Worm (Caenorhabditis elegans) whole organism, L2 larva: ENCODE results near the gene gpdh-2.

ENCODE experiments used
- C34F6.9 ChIP-seq: fragments of 150-350 bp; optimal IDR thresholded peaks from 2 replicates; lab custom pipeline; 2014; ENCODE audit warnings: missing biosample characterization, missing genetic modification characterization
- F13H6.1 ChIP-seq: sonication (generic microtip); optimal IDR thresholded peaks from 2 replicates; lab custom pipeline; 2016; ENCODE audit warnings: missing genetic modification characterization, missing compliant biosample characterization
- R02D3.7 ChIP-seq: fragments of 150-350 bp; optimal IDR thresholded peaks from 2 replicates; lab custom pipeline; 2014; ENCODE audit warnings: missing biosample characterization, missing genetic modification characterization
- Y55F3AM.14 ChIP-seq: fragments of 200-800 bp; sonication (Bioruptor generic); optimal IDR thresholded peaks from 2 replicates; lab custom pipeline; 2018; ENCODE audit warnings: mild to moderate bottlenecking, missing genetic modification characterization, missing compliant biosample characterization
- ZK546.5 ChIP-seq: sonication (generic microtip); optimal IDR thresholded peaks from 2 replicates; lab custom pipeline; 2017; ENCODE audit warnings: missing biosample characterization, missing genetic modification characterization
- alr-1 ChIP-seq: fragments of 150-350 bp; optimal IDR thresholded peaks from 2 replicates; lab custom pipeline; 2014; ENCODE audit warnings: missing biosample characterization, missing genetic modification characterization
- aly-2 ChIP-seq: fragments of 150-350 bp; optimal IDR thresholded peaks from 2 replicates; lab custom pipeline; 2014; ENCODE audit warnings: missing biosample characterization, missing genetic modification characterization
- ama-1 ChIP-seq: fragments of 150-350 bp; optimal IDR thresholded peaks from 2 replicates; lab custom pipeline; 2018; ENCODE audit warnings: inconsistent platforms
- blmp-1 ChIP-seq: sonication (generic microtip); optimal IDR thresholded peaks from 2 replicates; lab custom pipeline; 2017; ENCODE audit warnings: missing genetic modification characterization, mild to moderate bottlenecking, missing compliant biosample characterization, antibody characterized with exemption, moderate library complexity; ENCODE audit not compliant: insufficient read depth
- ceh-16 ChIP-seq: fragments of 150-350 bp; optimal IDR thresholded peaks from 2 replicates; lab custom pipeline; 2014; ENCODE audit warnings: missing biosample characterization, missing genetic modification characterization
- ceh-82 ChIP-seq: fragments of 150-350 bp; optimal IDR thresholded peaks from 2 replicates; lab custom pipeline; 2014; ENCODE audit warnings: missing biosample characterization, missing genetic modification characterization
- crh-2 ChIP-seq: sonication (generic microtip); optimal IDR thresholded peaks from 2 replicates; lab custom pipeline; 2017; ENCODE audit warnings: missing biosample characterization, missing genetic modification characterization
- dmd-4 ChIP-seq: sonication (generic microtip); optimal IDR thresholded peaks from 2 replicates; lab custom pipeline; 2017; ENCODE audit warnings: missing biosample characterization, missing genetic modification characterization
- egl-27 ChIP-seq: sonication (generic microtip); optimal IDR thresholded peaks from 3 replicates; lab custom pipeline; 2017; ENCODE audit warnings: missing biosample characterization, missing genetic modification reagents, missing genetic modification characterization
- elt-1 ChIP-seq: fragments of 150-350 bp; optimal IDR thresholded peaks from 2 replicates; lab custom pipeline; 2014; ENCODE audit warnings: missing biosample characterization, missing genetic modification characterization
- elt-3 ChIP-seq: sonication (generic microtip); optimal IDR thresholded peaks from 2 replicates; lab custom pipeline; 2017; ENCODE audit warnings: missing biosample characterization, missing genetic modification characterization
- fos-1 ChIP-seq: fragments of 150-350 bp; optimal IDR thresholded peaks from 2 replicates; lab custom pipeline; 2014; ENCODE audit warnings: missing biosample characterization, missing genetic modification characterization
- gmeb-1 ChIP-seq: fragments of 150-350 bp; optimal IDR thresholded peaks from 2 replicates; lab custom pipeline; 2014; ENCODE audit warnings: missing biosample characterization, missing genetic modification characterization
- lin-11 ChIP-seq: fragments of 150-350 bp; sonication (generic microtip); optimal IDR thresholded peaks from 2 replicates; lab custom pipeline; 2014; ENCODE audit warnings: missing biosample characterization, missing genetic modification characterization, inconsistent platforms, mixed read lengths
- lin-13 ChIP-seq: fragments of 150-350 bp; optimal IDR thresholded peaks from 2 replicates; lab custom pipeline; 2014; ENCODE audit warnings: missing biosample characterization, missing genetic modification reagents, missing genetic modification characterization
- lin-39 ChIP-seq: fragments of 150-350 bp; optimal IDR thresholded peaks from 2 replicates; lab custom pipeline; 2014; ENCODE audit warnings: missing biosample characterization, missing genetic modification reagents, missing genetic modification characterization
- lsy-2 ChIP-seq, 2 experiments: fragments of 150-350 bp in 1 of 2; sonication (generic microtip) in 1 of 2; optimal IDR thresholded peaks; 2 replicates each; lab custom pipeline; 2014 to 2017; ENCODE audit warnings: missing biosample characterization in 2 of 2, missing genetic modification characterization in 2 of 2
- mab-5 ChIP-seq: fragments of 150-350 bp; optimal IDR thresholded peaks from 2 replicates; lab custom pipeline; 2014; ENCODE audit warnings: missing biosample characterization, missing genetic modification characterization
- mbf-1 ChIP-seq: sonication (generic microtip); optimal IDR thresholded peaks from 2 replicates; lab custom pipeline; 2017; ENCODE audit warnings: missing biosample characterization, missing genetic modification characterization
- mdl-1 ChIP-seq, 2 experiments: fragments of 150-350 bp in 1 of 2; sonication (generic microtip) in 1 of 2; optimal IDR thresholded peaks; 2 replicates each; lab custom pipeline; 2017; ENCODE audit warnings: missing biosample characterization in 2 of 2, missing genetic modification characterization in 2 of 2
- nhr-10 ChIP-seq: sonication (generic microtip); optimal IDR thresholded peaks from 2 replicates; lab custom pipeline; 2017; ENCODE audit warnings: missing biosample characterization, missing genetic modification characterization
- nhr-11 ChIP-seq: fragments of 150-350 bp; optimal IDR thresholded peaks from 2 replicates; lab custom pipeline; 2014; ENCODE audit warnings: missing biosample characterization, missing genetic modification characterization
- nhr-12 ChIP-seq: fragments of 150-350 bp; optimal IDR thresholded peaks from 2 replicates; lab custom pipeline; 2014; ENCODE audit warnings: missing biosample characterization, missing genetic modification characterization
- nhr-129 ChIP-seq: fragments of 150-350 bp; optimal IDR thresholded peaks from 2 replicates; lab custom pipeline; 2014; ENCODE audit warnings: missing biosample characterization, missing genetic modification characterization
- nhr-21 ChIP-seq: fragments of 150-350 bp; optimal IDR thresholded peaks from 2 replicates; lab custom pipeline; 2014; ENCODE audit warnings: missing biosample characterization, missing genetic modification characterization
- nhr-23 ChIP-seq: fragments of 150-350 bp; optimal IDR thresholded peaks from 2 replicates; lab custom pipeline; 2014; ENCODE audit warnings: missing biosample characterization, missing genetic modification reagents, missing genetic modification characterization
- nhr-237 ChIP-seq: fragments of 150-350 bp; optimal IDR thresholded peaks from 2 replicates; lab custom pipeline; 2014; ENCODE audit warnings: missing biosample characterization, missing genetic modification characterization
- nhr-25 ChIP-seq: fragments of 150-350 bp; sonication (generic microtip); optimal IDR thresholded peaks from 3 replicates; lab custom pipeline; 2014; ENCODE audit warnings: missing biosample characterization, missing genetic modification characterization
- nhr-6 ChIP-seq: fragments of 150-350 bp; optimal IDR thresholded peaks from 2 replicates; lab custom pipeline; 2014; ENCODE audit warnings: missing biosample characterization, missing genetic modification characterization
- nhr-77 ChIP-seq: fragments of 150-350 bp; optimal IDR thresholded peaks from 2 replicates; lab custom pipeline; 2014; ENCODE audit warnings: missing biosample characterization, missing genetic modification characterization
- peb-1 ChIP-seq: fragments of 150-350 bp; optimal IDR thresholded peaks from 2 replicates; lab custom pipeline; 2014; ENCODE audit warnings: missing biosample characterization, missing genetic modification characterization
- sem-4 ChIP-seq: fragments of 150-350 bp; optimal IDR thresholded peaks from 2 replicates; lab custom pipeline; 2014; ENCODE audit warnings: missing biosample characterization, missing genetic modification reagents, missing genetic modification characterization
- skn-1 ChIP-seq: sonication (generic microtip); optimal IDR thresholded peaks from 2 replicates; lab custom pipeline; 2017; ENCODE audit warnings: missing biosample characterization, missing genetic modification characterization
- sma-3 ChIP-seq: sonication (generic microtip); optimal IDR thresholded peaks from 2 replicates; lab custom pipeline; 2016; ENCODE audit warnings: missing genetic modification reagents, missing genetic modification characterization, missing compliant biosample characterization
- sma-9 ChIP-seq, 2 experiments: fragments of 150-350 bp in 1 of 2; sonication (generic microtip) in 1 of 2; optimal IDR thresholded peaks; 2 replicates each; lab custom pipeline; 2014 to 2016; ENCODE audit warnings: missing genetic modification characterization in 2 of 2, mild to moderate bottlenecking in 1 of 2, missing biosample characterization in 1 of 2, missing compliant biosample characterization in 1 of 2, missing genetic modification reagents in 1 of 2, moderate library complexity in 1 of 2
- snpc-4 ChIP-seq: fragments of 150-350 bp; optimal IDR thresholded peaks from 2 replicates; lab custom pipeline; 2014; ENCODE audit warnings: missing biosample characterization, missing genetic modification characterization
- unc-39 ChIP-seq: fragments of 150-350 bp; optimal IDR thresholded peaks from 2 replicates; lab custom pipeline; 2014; ENCODE audit warnings: missing biosample characterization, missing genetic modification characterization
- unc-55 ChIP-seq: fragments of 150-350 bp; sonication (generic microtip); optimal IDR thresholded peaks from 3 replicates; lab custom pipeline; 2014; ENCODE audit warnings: missing biosample characterization, missing genetic modification reagents, missing genetic modification characterization
- unc-62 ChIP-seq: fragments of 150-350 bp; optimal IDR thresholded peaks from 2 replicates; lab custom pipeline; 2014; ENCODE audit warnings: missing biosample characterization, missing genetic modification reagents, missing genetic modification characterization
- zag-1 ChIP-seq: fragments of 150-350 bp; optimal IDR thresholded peaks from 2 replicates; lab custom pipeline; 2014; ENCODE audit warnings: missing biosample characterization, missing genetic modification characterization
- ztf-1 ChIP-seq: fragments of 200-800 bp; sonication (Bioruptor generic); conservative IDR thresholded peaks from 2 replicates; pipeline ENCODE4 v1.3.6; 2022; ENCODE audit warnings: missing genetic modification characterization, missing compliant biosample characterization
- ztf-11 ChIP-seq: sonication (generic microtip); optimal IDR thresholded peaks from 2 replicates; lab custom pipeline; 2017; ENCODE audit warnings: missing biosample characterization, missing genetic modification characterization
- ztf-4 ChIP-seq: fragments of 150-350 bp; optimal IDR thresholded peaks from 2 replicates; lab custom pipeline; 2014; ENCODE audit warnings: missing biosample characterization, missing genetic modification characterization

The gpdh-2 gene

DNA sequence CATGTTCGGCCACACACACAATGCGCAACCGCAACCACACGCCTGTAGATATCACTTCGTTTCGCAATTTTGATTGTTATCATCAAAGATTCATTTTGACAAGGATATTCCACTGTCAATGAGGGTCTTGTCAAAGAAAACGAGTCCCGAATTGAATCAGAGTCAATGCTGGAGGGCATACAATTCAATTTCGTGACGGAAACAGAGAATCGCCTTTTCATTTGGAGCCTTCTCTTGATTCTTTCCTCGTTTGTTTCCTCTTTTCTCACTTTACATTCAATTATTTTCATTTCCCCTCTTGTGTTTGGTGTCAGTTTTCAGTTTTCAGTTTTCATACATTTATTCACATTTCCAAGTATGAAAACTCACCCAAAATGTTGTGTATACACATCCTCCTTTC, 8.4 kb upstream of the gpdh-2 start:
- TF ChIP-seq aly-2 (tag; lab: Kevin White, UChicago): no peak
- peak; percentile 13 for TF ChIP-seq sma-3 (GFP tag; lab: Kevin White, UChicago)
- no peak for TF ChIP-seq snpc-4 (tag; lab: Kevin White, UChicago)

DNA sequence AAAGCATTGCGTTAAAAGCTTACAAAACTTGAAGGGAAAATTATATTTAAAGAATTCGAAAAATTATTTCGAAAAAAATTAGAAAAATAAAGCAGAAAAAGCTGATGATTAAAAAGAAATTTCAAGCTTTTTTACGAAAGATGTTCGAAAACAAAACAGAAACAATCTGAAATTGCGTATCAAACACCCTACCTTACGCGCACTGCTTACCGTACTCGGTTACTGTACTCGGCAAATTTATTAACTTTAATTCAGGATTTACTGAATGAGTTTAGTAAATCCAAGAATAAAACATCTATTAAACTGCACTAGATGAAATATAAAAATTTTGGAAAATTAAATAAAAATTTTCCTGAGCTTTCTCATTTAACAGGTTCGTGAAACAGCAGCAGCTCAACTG, 3.5 kb upstream of the gpdh-2 start:
- TF ChIP-seq lsy-2 (tag; optimal IDR thresholded peaks at IDR 0.05; lab: Kevin White, UChicago) (peak in 1 of 2 experiments; percentile 44), lin-13 (no peak), Y55F3AM.14 (GFP tag; lab: Kevin White, UChicago) (no peak)
- TF ChIP-seq, all 48 proteins: peak for 1

DNA sequence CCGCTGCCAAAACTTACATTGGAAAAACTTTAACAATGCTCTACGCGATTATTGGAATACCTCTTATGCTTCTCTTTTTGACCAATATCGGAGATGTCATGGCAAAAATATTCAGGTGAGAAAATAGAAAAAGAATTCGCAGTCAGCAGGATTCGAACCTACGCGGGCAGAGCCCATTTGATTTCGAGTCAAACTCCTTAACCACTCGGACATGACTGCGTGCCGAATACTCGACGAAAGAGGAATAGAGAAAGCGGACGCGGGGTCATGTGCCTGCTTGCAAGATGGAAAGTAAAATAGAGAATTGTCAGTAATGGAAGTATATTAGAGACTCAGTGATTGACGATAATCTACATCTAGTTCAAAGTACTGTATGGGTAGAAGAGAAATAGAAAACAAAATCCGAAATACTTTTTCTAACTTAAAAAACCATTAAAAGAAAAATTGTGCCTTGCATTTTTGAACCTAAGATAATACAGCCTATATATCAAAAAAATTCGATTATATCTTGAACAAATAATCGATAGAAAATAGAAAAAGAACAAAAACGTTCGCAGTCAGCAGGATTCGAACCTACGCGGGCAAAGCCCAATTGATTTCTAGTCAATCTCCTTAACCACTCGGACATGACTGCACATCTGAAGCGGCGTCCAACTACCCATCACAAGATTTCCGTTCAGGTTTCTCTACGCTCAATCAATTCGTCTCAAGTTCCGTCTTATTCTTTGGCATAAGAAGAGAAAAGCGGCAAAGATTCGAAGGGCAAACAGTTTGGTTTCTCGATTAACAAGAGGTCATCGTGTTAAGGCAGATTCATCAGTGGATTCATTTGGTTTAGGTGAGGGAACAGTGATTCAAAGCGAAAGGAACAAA, 2.7 kb upstream of the gpdh-2 start:
- TF ChIP-seq crh-2 (tag; lab: Kevin White, UChicago) (peak; percentile 58), nhr-129 (tag; lab: Kevin White, UChicago) (peak; percentile 79), ceh-82 (tag; lab: Kevin White, UChicago) (no peak), fos-1 (tag; lab: Kevin White, UChicago) (peak; percentile 20), nhr-25 (tag; lab: Kevin White, UChicago) (no peak), nhr-21 (no peak), mdl-1 (tag; optimal IDR thresholded peaks at IDR 0.05; lab: Kevin White, UChicago) (peak in 1 of 2 experiments; percentile 17), R02D3.7 (no peak), unc-55 (peak; percentile 64), gmeb-1 (peak; percentile 70), sem-4 (tag; lab: Kevin White, UChicago) (peak; percentile 1), sma-3 (GFP tag; lab: Kevin White, UChicago) (peak; percentile 16), ztf-1 (no peak), sma-9 (GFP tag; optimal IDR thresholded peaks at IDR 0.05; lab: Kevin White, UChicago) (peak; percentile 78), sma-9 (tag; optimal IDR thresholded peaks at IDR 0.05; lab: Kevin White, UChicago) (no peak), mbf-1 (tag; lab: Kevin White, UChicago) (no peak), elt-3 (tag; lab: Kevin White, UChicago) (no peak), dmd-4 (no peak), blmp-1 (tag; lab: Kevin White, UChicago) (no peak), ZK546.5 (no peak), peb-1 (tag; lab: Kevin White, UChicago) (no peak), nhr-12 (tag; lab: Kevin White, UChicago) (no peak), ztf-11 (tag; lab: Kevin White, UChicago) (no peak), lsy-2 (tag; optimal IDR thresholded peaks at IDR 0.05; lab: Kevin White, UChicago) (peak; percentile 35 to 50), lin-13 (no peak), nhr-6 (no peak), nhr-237 (no peak), elt-1 (no peak), ceh-16 (tag; lab: Kevin White, UChicago) (no peak), aly-2 (tag; lab: Kevin White, UChicago) (no peak), mab-5 (tag; lab: Kevin White, UChicago) (peak; percentile 37), F13H6.1 (tag; lab: Kevin White, UChicago) (peak; percentile 31), zag-1 (no peak), nhr-23 (tag; lab: Kevin White, UChicago) (no peak), nhr-10 (no peak), alr-1 (tag; lab: Kevin White, UChicago) (no peak), unc-39 (no peak), Y55F3AM.14 (GFP tag; lab: Kevin White, UChicago) (peak; percentile 61), C34F6.9 (tag; lab: Kevin White, UChicago) (peak; percentile 48), egl-27 (no peak), nhr-77 (tag; lab: Kevin White, UChicago) (no peak), lin-39 (no peak), ztf-4 (tag; lab: Kevin White, UChicago) (peak; percentile 42), snpc-4 (tag; lab: Kevin White, UChicago) (no peak), ama-1 (no peak), skn-1 (tag; lab: Kevin White, UChicago) (no peak), unc-62 (GFP tag; lab: Kevin White, UChicago) (no peak), lin-11 (tag; lab: Kevin White, UChicago) (peak; percentile 53), nhr-11 (tag; lab: Kevin White, UChicago) (no peak)
